Worm (Caenorhabditis elegans) whole organism, early embryonic: ENCODE measurements around the gene clc-10.

Experiments used
- F13C5.2 ChIP-seq: sonication (generic microtip); optimal IDR thresholded peaks from 2 replicates; lab custom pipeline; 2017; ENCODE audit warnings: mild to moderate bottlenecking, missing genetic modification characterization, inconsistent platforms, missing compliant biosample characterization
- aly-1 ChIP-seq: sonication (generic microtip); optimal IDR thresholded peaks from 2 replicates; lab custom pipeline; 2016; ENCODE audit warnings: missing genetic modification characterization, missing compliant biosample characterization
- ama-1 ChIP-seq: fragments of 150-350 bp; optimal IDR thresholded peaks from 2 replicates; lab custom pipeline; 2014
- ceh-36 ChIP-seq: sonication (generic microtip); optimal IDR thresholded peaks from 2 replicates; lab custom pipeline; 2016; ENCODE audit warnings: missing genetic modification characterization, inconsistent platforms, missing compliant biosample characterization
- flt-1 ChIP-seq: fragments of 200-800 bp; sonication (Bioruptor generic); IDR thresholded peaks from 2 replicates; pipeline ENCODE4 v1.3.6; 2022; ENCODE audit warnings: missing genetic modification characterization, missing compliant biosample characterization
- scrt-1 ChIP-seq: fragments of 200-800 bp; sonication (Bioruptor generic); IDR thresholded peaks from 2 replicates; pipeline ENCODE4 v1.3.6; 2022; ENCODE audit warnings: missing genetic modification characterization, missing compliant biosample characterization
- sea-1 ChIP-seq: fragments of 200-800 bp; sonication (Bioruptor generic); conservative IDR thresholded peaks from 2 replicates; pipeline ENCODE4 v1.3.6; 2022; ENCODE audit warnings: missing genetic modification characterization, missing compliant biosample characterization
- tbx-11 ChIP-seq: fragments of 200-800 bp; sonication (Bioruptor generic); IDR thresholded peaks from 2 replicates; pipeline ENCODE4 v1.3.6; 2022; ENCODE audit warnings: missing genetic modification characterization, missing compliant biosample characterization

DNA sequence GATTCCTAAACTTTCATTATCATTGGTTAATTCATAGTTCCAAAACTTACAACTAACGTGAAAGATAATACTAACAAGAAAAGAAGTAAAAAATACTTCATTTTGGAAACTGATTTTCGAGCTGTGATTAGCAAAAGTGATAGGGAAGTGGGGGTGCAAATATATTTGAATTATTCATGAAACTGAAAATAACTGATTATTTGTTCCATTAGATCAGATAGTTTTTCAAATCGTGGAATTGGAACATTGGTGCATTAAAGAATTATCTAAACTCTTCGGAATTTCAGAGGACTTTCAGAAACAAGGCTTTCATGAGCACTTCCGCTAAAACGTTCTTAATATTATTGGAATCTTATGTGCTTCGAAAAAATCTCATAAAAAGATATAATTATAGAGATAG, 1.2 kb upstream of the clc-10 start, which contains the start of gene F40H6.5:
- TF ChIP-seq ama-1 (no peak), aly-1 (no peak), scrt-1 (GFP tag; lab: Robert Waterston, UW) (no peak), tbx-11 (GFP tag; lab: Robert Waterston, UW) (no peak), F13C5.2 (no peak), flt-1 (GFP tag; lab: Robert Waterston, UW) (no peak), ceh-36 (tag; lab: Kevin White, UChicago) (no peak), sea-1 (GFP tag; lab: Robert Waterston, UW) (no peak)
